Worm (Caenorhabditis elegans) whole organism, L3 larva: ENCODE results near the gene F56H11.2.

ENCODE experiments used
- aly-2 ChIP-seq: fragments of 150-350 bp; optimal IDR thresholded peaks from 2 replicates; lab custom pipeline; 2014; ENCODE audit warnings: missing biosample characterization, missing genetic modification characterization
- daf-12 ChIP-seq: fragments of 150-350 bp; optimal IDR thresholded peaks from 2 replicates; lab custom pipeline; 2014; ENCODE audit warnings: missing biosample characterization, missing genetic modification reagents, missing genetic modification characterization
- elt-1 ChIP-seq: fragments of 150-350 bp; optimal IDR thresholded peaks from 2 replicates; lab custom pipeline; 2014; ENCODE audit warnings: missing biosample characterization, missing genetic modification characterization
- fkh-10 ChIP-seq: sonication (generic microtip); optimal IDR thresholded peaks from 2 replicates; lab custom pipeline; 2017; ENCODE audit warnings: missing biosample characterization, missing genetic modification reagents, missing genetic modification characterization
- fos-1 ChIP-seq: fragments of 150-350 bp; optimal IDR thresholded peaks from 2 replicates; lab custom pipeline; 2014; ENCODE audit warnings: missing biosample characterization, missing genetic modification characterization
- nhr-12 ChIP-seq: fragments of 150-350 bp; optimal IDR thresholded peaks from 2 replicates; lab custom pipeline; 2014; ENCODE audit warnings: missing biosample characterization, missing genetic modification characterization
- nhr-25 ChIP-seq: sonication (generic microtip); optimal IDR thresholded peaks from 2 replicates; lab custom pipeline; 2017; ENCODE audit warnings: missing biosample characterization, missing genetic modification characterization
- nhr-28 ChIP-seq: fragments of 150-350 bp; optimal IDR thresholded peaks from 2 replicates; lab custom pipeline; 2014; ENCODE audit warnings: missing biosample characterization, missing genetic modification characterization
- snpc-4 ChIP-seq: fragments of 150-350 bp; optimal IDR thresholded peaks from 2 replicates; lab custom pipeline; 2014; ENCODE audit warnings: missing biosample characterization, missing genetic modification characterization
- tbx-2 ChIP-seq: sonication (generic microtip); optimal IDR thresholded peaks from 2 replicates; lab custom pipeline; 2016; ENCODE audit warnings: mild to moderate bottlenecking, missing genetic modification characterization, missing compliant biosample characterization
- ztf-11 ChIP-seq: fragments of 150-350 bp; optimal IDR thresholded peaks from 2 replicates; lab custom pipeline; 2014; ENCODE audit warnings: missing biosample characterization, missing genetic modification characterization

DNA sequence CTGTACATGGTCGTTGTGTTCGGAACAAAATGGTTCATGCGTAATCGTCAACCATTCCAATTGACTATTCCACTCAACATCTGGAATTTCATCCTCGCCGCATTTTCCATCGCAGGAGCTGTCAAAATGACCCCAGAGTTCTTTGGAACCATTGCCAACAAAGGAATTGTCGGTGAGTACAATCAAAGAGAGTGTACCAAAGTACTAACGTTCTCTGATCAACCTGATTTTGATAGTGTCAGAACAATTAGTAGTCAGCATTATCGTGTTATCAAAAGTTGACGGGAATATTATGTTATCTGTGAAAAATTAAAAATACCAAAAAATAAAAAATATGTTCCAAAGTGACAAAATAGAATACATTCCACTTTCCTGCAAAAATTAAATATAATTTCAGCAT is 6.0 kb downstream of the F56H11.2 start:
- TF ChIP-seq nhr-25 (tag; lab: Kevin White, UChicago): no peak
- TF ChIP-seq aly-2: no peak
- TF ChIP-seq elt-1: no peak
- TF ChIP-seq snpc-4 (tag; lab: Kevin White, UChicago): no peak
- no peak for TF ChIP-seq daf-12 (tag; lab: Kevin White, UChicago)
- TF ChIP-seq nhr-12 (tag; lab: Kevin White, UChicago): no peak
- no peak for TF ChIP-seq nhr-28 (tag; lab: Kevin White, UChicago)
- no peak for TF ChIP-seq ztf-11 (tag; lab: Kevin White, UChicago)
- no peak for TF ChIP-seq fkh-10 (GFP tag; lab: Kevin White, UChicago)
- TF ChIP-seq tbx-2 (tag; lab: Kevin White, UChicago): no peak
- no peak for TF ChIP-seq fos-1
